Fruit fly (Drosophila melanogaster): ENCODE results near the gene CG34112.

DNA sequence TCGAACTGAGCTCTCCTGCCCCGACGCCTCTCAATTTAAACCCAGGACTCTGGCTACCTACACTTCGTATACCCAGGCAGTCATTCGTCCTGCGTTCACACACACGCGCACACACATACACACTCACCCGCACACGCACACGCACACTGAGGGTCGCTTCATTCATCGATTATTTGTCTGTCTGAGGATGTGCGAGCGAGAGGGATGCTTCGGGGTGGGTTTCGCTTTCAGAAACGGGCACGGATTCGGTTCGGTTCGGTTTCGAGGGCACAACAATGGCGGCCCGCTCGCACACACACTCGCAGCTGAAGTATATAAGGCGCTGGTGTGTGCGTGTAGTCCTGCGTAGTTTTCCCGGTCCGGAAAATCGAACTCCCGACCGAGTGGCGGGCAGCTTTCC lies 47.4 kb downstream of the CG34112 start, which contains the start of gene hkb:
- TF ChIP-seq Clk (GFP tag; optimal IDR thresholded peaks at IDR 0.05) (no peak), pad (GFP tag; optimal IDR thresholded peaks at IDR 0.05) (no peak), kay (GFP tag; ENCODE audit: borderline replicate concordance) (no peak), tj (GFP tag; optimal IDR thresholded peaks at IDR 0.05) (no peak), Crg-1 (GFP tag; optimal IDR thresholded peaks at IDR 0.05) (no peak), CG14711 (tag; optimal IDR thresholded peaks at IDR 0.05) (no peak), cic (GFP tag; optimal IDR thresholded peaks at IDR 0.05) (no peak), toe (GFP tag; optimal IDR thresholded peaks at IDR 0.05) (no peak), bab1 (GFP tag; optimal IDR thresholded peaks at IDR 0.05) (no peak)

All from whole organism, adult.